Worm (Caenorhabditis elegans): ENCODE measurements around the gene F27D9.13.
A peak's percentile ranks its signal among the peaks of the same experiment; 100 is the strongest.

F27D9.13 gene

ce11 chrX:7681965-7682946 lies 15.0 kb upstream of the F27D9.13 start, which contains the start of gene unc-18 (continued):
- TF ChIP-seq lin-39 (tag; optimal IDR thresholded peaks at IDR 0.05), result peak; percentile 50
- TF ChIP-seq nhr-11 (tag; optimal IDR thresholded peaks at IDR 0.05), result no peak
- TF ChIP-seq nhr-102 (tag; optimal IDR thresholded peaks at IDR 0.05), result no peak
- no peak for TF ChIP-seq gei-8 (GFP tag; optimal IDR thresholded peaks at IDR 0.05)
- peak; percentile 3 for TF ChIP-seq hlh-11 (tag; optimal IDR thresholded peaks at IDR 0.05)
- TF ChIP-seq nhr-48 (tag; optimal IDR thresholded peaks at IDR 0.05), result no peak
- no peak for TF ChIP-seq ceh-44 (GFP tag; IDR thresholded peaks at IDR 0.05)
- no peak for TF ChIP-seq nhr-28 (tag; optimal IDR thresholded peaks at IDR 0.05)
- no peak for TF ChIP-seq ZK546.5 (tag; optimal IDR thresholded peaks at IDR 0.05)
- no peak for TF ChIP-seq snpc-1.2 (GFP tag; IDR thresholded peaks at IDR 0.05)
- no peak for TF ChIP-seq spr-1 (tag; optimal IDR thresholded peaks at IDR 0.05)
- TF ChIP-seq Y105C5A.15 (GFP tag; IDR thresholded peaks at IDR 0.05), result no peak
- no peak for TF ChIP-seq daf-19 (GFP tag; conservative IDR thresholded peaks at IDR 0.05)
- TF ChIP-seq fkh-10 (GFP tag; optimal IDR thresholded peaks at IDR 0.05), result peak; percentile 91
- TF ChIP-seq fos-1 (tag; optimal IDR thresholded peaks at IDR 0.05), result no peak
- peak in 1 of 2 experiments; percentile 12 for TF ChIP-seq mdl-1 (tag; optimal IDR thresholded peaks at IDR 0.05)
- TF ChIP-seq jun-1 (tag; optimal IDR thresholded peaks at IDR 0.05), result no peak
- TF ChIP-seq F10B5.3 (tag; optimal IDR thresholded peaks at IDR 0.05), result no peak
- TF ChIP-seq ceh-62 (tag; optimal IDR thresholded peaks at IDR 0.05), result no peak
- no peak for TF ChIP-seq Y48G9A.11 (GFP tag; IDR thresholded peaks at IDR 0.05)
- TF ChIP-seq ctbp-1 (GFP tag; IDR thresholded peaks at IDR 0.05), result 0 out of 2 replicates have a peak, but pooled peaks have one; percentile 42
- TF ChIP-seq T20F7.1 (GFP tag; optimal IDR thresholded peaks at IDR 0.05), result no peak
- no peak for TF ChIP-seq tag-97 (GFP tag; IDR thresholded peaks at IDR 0.05)
- TF ChIP-seq hif-1 (tag; optimal IDR thresholded peaks at IDR 0.05), result no peak
- no peak for TF ChIP-seq snpc-4 (tag; optimal IDR thresholded peaks at IDR 0.05)
- no peak for TF ChIP-seq egl-27 (tag; optimal IDR thresholded peaks at IDR 0.05)
- TF ChIP-seq saeg-2 (GFP tag; IDR thresholded peaks at IDR 0.05), result no peak
- TF ChIP-seq aha-1 (tag), result no peak
- TF ChIP-seq mxl-2 (GFP tag; conservative IDR thresholded peaks at IDR 0.05), result no peak
- no peak for TF ChIP-seq dmd-6 (GFP tag; IDR thresholded peaks at IDR 0.05)
- no peak for TF ChIP-seq attf-4 (tag; optimal IDR thresholded peaks at IDR 0.05)
- no peak for TF ChIP-seq dve-1 (tag; optimal IDR thresholded peaks at IDR 0.05; ENCODE audit: insufficient read depth)
- TF ChIP-seq lin-1 (GFP tag; IDR thresholded peaks at IDR 0.05), result no peak
- no peak for TF ChIP-seq lin-15B (tag; optimal IDR thresholded peaks at IDR 0.05)
- TF ChIP-seq ztf-11 (tag; optimal IDR thresholded peaks at IDR 0.05), result no peak
- no peak for TF ChIP-seq Y5F2A.4 (GFP tag; optimal IDR thresholded peaks at IDR 0.05)
- TF ChIP-seq egl-43 (GFP tag; IDR thresholded peaks at IDR 0.05), result no peak
- TF ChIP-seq ztf-7 (tag; optimal IDR thresholded peaks at IDR 0.05), result no peak
- peak; percentile 58 for TF ChIP-seq mep-1 (tag; optimal IDR thresholded peaks at IDR 0.05)
- peak; percentile 76 for TF ChIP-seq ceh-28 (tag; optimal IDR thresholded peaks at IDR 0.05)

Measured in whole organism, L4 larva.